Worm (Caenorhabditis elegans): ENCODE results near the gene K09E2.3.

Gene K09E2.3

DNA sequence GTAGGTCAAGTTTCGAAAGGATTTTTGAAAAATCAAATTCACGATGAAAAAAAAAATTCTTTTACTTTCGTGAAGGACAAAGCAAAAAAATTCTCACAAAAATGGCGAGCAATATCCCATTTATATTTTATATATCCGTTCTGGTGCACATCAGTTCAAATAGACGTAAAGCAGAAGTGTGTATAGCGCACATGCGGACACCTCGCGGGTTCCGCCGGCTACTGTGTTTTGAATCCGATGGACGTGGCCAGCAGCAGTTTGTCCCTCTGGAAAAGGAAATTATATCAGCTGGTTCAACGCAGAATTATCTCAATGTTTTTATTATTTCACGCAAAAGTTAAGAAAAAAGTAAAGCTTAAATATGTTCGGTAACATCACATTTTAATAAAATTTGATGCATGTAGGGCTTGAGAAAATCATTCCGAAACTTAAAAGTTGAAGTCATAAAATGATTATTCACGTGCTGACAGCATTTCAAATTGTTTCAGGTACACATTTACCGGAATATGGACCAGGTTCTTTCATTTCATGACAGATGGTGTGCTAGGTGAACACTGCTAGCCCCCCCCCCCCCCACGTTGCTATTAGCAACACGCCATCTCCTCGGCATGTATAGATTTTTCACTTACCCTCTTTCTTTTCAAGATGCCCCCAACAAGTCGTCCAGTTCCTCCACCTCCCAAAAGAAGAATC, 30.9 kb downstream of the K09E2.3 start, which contains the start of gene jbts-14:
jbts-14 (plus strand) TSS at position 643 of the 693 bp plus-strand sequence.
- TF ChIP-seq peb-1 (tag; optimal IDR thresholded peaks at IDR 0.05), result no peak
- TF ChIP-seq snpc-4 (tag; optimal IDR thresholded peaks at IDR 0.05), result peak; percentile 72
- TF ChIP-seq aly-2 (tag; optimal IDR thresholded peaks at IDR 0.05), result no peak
- no peak for TF ChIP-seq ceh-82 (tag; optimal IDR thresholded peaks at IDR 0.05)

DNA sequence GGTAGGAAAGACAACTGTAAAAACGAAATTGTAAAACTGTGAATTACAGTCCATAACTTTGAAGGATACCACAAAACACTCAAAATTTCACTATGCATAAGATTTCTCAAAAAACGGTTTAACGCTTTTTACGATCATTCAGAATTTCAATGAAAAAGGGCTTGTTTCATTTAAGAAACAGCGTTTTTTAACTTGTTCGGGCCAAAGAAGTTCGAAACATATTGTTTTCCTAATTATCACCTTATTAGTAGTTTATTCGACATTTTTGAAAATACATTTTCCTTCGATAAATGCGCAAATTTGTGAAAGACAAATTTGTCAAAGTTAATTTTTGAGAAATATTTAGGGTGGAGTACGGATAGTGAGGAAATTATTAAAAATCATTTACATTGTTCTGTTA, 31.9 kb downstream of the K09E2.3 start:
- no peak for TF ChIP-seq unc-39 (tag; optimal IDR thresholded peaks at IDR 0.05)
- no peak for TF ChIP-seq nhr-129 (tag; optimal IDR thresholded peaks at IDR 0.05)
- TF ChIP-seq mab-5 (tag; optimal IDR thresholded peaks at IDR 0.05), result no peak
- TF ChIP-seq sma-3 (GFP tag; optimal IDR thresholded peaks at IDR 0.05), result no peak
- no peak for TF ChIP-seq mdl-1 (tag; optimal IDR thresholded peaks at IDR 0.05)
- no peak for TF ChIP-seq zag-1 (tag; optimal IDR thresholded peaks at IDR 0.05)
- TF ChIP-seq snpc-4 (tag; optimal IDR thresholded peaks at IDR 0.05), result no peak
- TF ChIP-seq ztf-1 (GFP tag; conservative IDR thresholded peaks at IDR 0.05), result no peak
- TF ChIP-seq ama-1 (optimal IDR thresholded peaks at IDR 0.05), result no peak
- no peak for TF ChIP-seq nhr-23 (tag; optimal IDR thresholded peaks at IDR 0.05)
- TF ChIP-seq lin-11 (tag; optimal IDR thresholded peaks at IDR 0.05), result no peak
- no peak for TF ChIP-seq nhr-237 (tag; optimal IDR thresholded peaks at IDR 0.05)
- no peak for TF ChIP-seq elt-3 (tag; optimal IDR thresholded peaks at IDR 0.05)
- TF ChIP-seq nhr-10 (tag; optimal IDR thresholded peaks at IDR 0.05), result no peak
- no peak for TF ChIP-seq ceh-82 (tag; optimal IDR thresholded peaks at IDR 0.05)
- TF ChIP-seq alr-1 (tag; optimal IDR thresholded peaks at IDR 0.05), result no peak
- no peak for TF ChIP-seq blmp-1 (tag; optimal IDR thresholded peaks at IDR 0.05; ENCODE audit: insufficient read depth)
- TF ChIP-seq nhr-11 (tag; optimal IDR thresholded peaks at IDR 0.05), result no peak
- TF ChIP-seq aly-2 (tag; optimal IDR thresholded peaks at IDR 0.05), result no peak

DNA sequence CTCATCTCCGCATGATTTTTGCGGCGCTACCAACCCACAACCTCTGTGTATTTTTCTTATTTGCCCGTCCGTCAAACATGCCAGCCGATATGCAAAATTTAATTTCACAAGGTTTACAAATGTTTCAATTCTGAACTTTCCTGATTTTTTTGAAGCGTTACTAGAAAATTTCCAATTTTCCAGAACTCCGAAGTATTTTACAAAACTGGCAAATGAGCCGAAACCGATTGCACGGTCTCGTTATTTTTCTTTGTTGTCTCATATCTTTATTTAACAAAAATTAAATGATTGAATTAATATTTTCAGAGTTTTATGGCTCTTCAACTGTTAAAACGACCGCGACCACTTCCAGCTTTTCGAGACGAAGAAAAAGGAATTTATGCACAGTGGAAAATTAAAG, 35.2 kb downstream of the K09E2.3 start, which contains the start of gene F53A9.3:
F53A9.3 (plus strand) TSS at position 301 of the 400 bp plus-strand sequence.
- TF ChIP-seq nhr-129 (tag; optimal IDR thresholded peaks at IDR 0.05) (no peak), mdl-1 (tag; optimal IDR thresholded peaks at IDR 0.05) (no peak), unc-55 (GFP tag; optimal IDR thresholded peaks at IDR 0.05) (no peak), gmeb-1 (tag; optimal IDR thresholded peaks at IDR 0.05) (no peak), crh-2 (tag; optimal IDR thresholded peaks at IDR 0.05) (no peak)

DNA sequence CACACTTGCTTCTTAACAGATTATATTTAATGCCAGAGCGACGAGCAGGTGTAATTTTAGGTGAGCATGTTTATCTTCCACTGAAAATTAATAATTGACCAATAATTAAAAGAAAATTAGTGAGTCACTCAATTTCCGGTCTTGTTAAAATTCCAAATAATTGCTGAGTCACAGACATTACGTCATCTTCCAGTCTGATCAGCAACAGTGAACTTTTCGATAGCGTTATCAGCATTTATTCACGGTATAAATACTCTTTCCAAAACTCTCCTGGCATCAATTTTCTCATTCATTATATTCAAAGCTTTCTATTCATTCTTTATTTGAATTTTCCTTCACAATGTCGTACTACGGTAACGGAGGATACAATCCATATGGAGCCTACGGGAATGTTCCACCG, 36.5 kb downstream of the K09E2.3 start, which contains the start of gene kreg-1:
kreg-1 (plus strand) TSS at position 341 of the 400 bp plus-strand sequence.
- TF ChIP-seq fos-1 (tag; optimal IDR thresholded peaks at IDR 0.05) (peak; percentile 73), nhr-11 (tag; optimal IDR thresholded peaks at IDR 0.05) (no peak), ceh-16 (tag; optimal IDR thresholded peaks at IDR 0.05) (no peak), sma-3 (GFP tag; optimal IDR thresholded peaks at IDR 0.05) (no peak), snpc-4 (tag; optimal IDR thresholded peaks at IDR 0.05) (no peak), mab-5 (tag; optimal IDR thresholded peaks at IDR 0.05) (no peak), nhr-23 (tag; optimal IDR thresholded peaks at IDR 0.05) (no peak), gmeb-1 (tag; optimal IDR thresholded peaks at IDR 0.05) (no peak), nhr-77 (tag; optimal IDR thresholded peaks at IDR 0.05) (no peak), peb-1 (tag; optimal IDR thresholded peaks at IDR 0.05) (no peak), dmd-4 (tag; optimal IDR thresholded peaks at IDR 0.05) (no peak), nhr-129 (tag; optimal IDR thresholded peaks at IDR 0.05) (peak; percentile 16), egl-27 (tag; optimal IDR thresholded peaks at IDR 0.05) (no peak), lin-13 (GFP tag; optimal IDR thresholded peaks at IDR 0.05) (no peak)

DNA sequence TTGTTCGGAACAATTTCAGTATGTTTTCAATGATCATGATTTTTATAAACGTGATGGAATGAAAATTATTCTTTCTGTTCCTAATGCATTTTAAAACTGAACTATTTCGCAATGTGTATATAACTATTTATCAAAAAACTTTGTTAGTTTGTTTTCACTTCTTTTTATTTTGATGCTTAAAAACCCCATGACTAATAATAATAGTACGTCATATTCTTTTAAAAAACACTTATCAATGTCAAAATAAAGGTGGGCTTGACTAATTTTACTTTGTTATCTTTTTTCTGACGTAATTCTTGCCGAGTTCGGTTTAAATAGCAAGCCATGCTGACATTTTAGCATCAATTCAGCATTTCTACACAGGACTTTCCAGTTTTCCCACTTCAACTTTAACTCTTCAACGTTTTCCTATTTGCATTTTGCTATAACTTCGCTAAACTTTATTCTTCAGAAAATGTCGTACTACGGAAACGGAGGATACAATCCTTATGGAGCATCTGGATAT, 38.3 kb downstream of the K09E2.3 start, which contains the start of gene F53A9.1:
F53A9.1 (plus strand) TSS at position 455 of the 505 bp plus-strand sequence.
- no peak for TF ChIP-seq lin-39 (tag; optimal IDR thresholded peaks at IDR 0.05)
- TF ChIP-seq fos-1 (tag; optimal IDR thresholded peaks at IDR 0.05), result peak; percentile 22

DNA sequence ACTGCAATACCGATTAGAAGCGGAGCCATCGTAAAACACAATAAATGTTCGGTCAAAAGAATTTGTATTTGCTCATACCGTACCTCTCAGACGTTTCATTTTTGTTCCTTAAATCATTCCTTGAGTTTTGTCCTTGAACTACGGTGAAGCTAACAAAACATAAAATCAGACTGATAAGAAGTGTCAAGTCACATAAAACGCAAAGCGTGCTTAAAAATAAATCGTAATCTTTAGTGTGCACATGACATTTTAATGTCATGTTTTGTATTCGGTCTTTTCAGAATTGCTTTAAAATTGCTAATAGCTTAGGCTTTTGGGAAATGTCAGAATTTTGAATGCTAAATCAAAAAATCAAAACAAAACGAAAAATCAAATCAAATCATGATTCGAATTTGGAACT, 39.8 kb downstream of the K09E2.3 start:
- TF ChIP-seq ztf-4 (tag; optimal IDR thresholded peaks at IDR 0.05), result no peak
- peak; percentile 81 for TF ChIP-seq fos-1 (tag; optimal IDR thresholded peaks at IDR 0.05)
- peak; percentile 51 for TF ChIP-seq sma-9 (GFP tag; optimal IDR thresholded peaks at IDR 0.05)
- TF ChIP-seq sma-9 (tag; optimal IDR thresholded peaks at IDR 0.05), result no peak
- no peak for TF ChIP-seq mdl-1 (tag; optimal IDR thresholded peaks at IDR 0.05)
- peak; percentile 23 for TF ChIP-seq F13H6.1 (tag; optimal IDR thresholded peaks at IDR 0.05)
- peak; percentile 37 for TF ChIP-seq crh-2 (tag; optimal IDR thresholded peaks at IDR 0.05)

Measured in whole organism, L2 larva.